Fruit fly (Drosophila melanogaster): ENCODE results near the gene CG9521.

CG9521 gene

dm6 chrX:14848755-14849354 lies 4.2 kb downstream of the CG9521 start, which contains the start of gene CG9522 (continued):
- peak; percentile 68 for TF ChIP-seq peb (GFP tag; IDR thresholded peaks at IDR 0.05)
- TF ChIP-seq lmd (GFP tag; IDR thresholded peaks at IDR 0.05), result peak; percentile 57
- TF ChIP-seq toy (GFP tag; IDR thresholded peaks at IDR 0.05), result 0 out of 2 replicates have a peak, but pooled peaks have one; percentile 21
- TF ChIP-seq CG11247 (GFP tag; IDR thresholded peaks at IDR 0.05), result peak; percentile 47; the same call in 1 of the 2 replicates
- TF ChIP-seq Kr (GFP tag; optimal IDR thresholded peaks at IDR 0.05), result no peak
- TF ChIP-seq Usf (GFP tag; optimal IDR thresholded peaks at IDR 0.05), result peak; percentile 35
- TF ChIP-seq CG3847 (GFP tag; IDR thresholded peaks at IDR 0.05), result peak; percentile 59
- peak; percentile 53 for TF ChIP-seq run (tag; optimal IDR thresholded peaks at IDR 0.05)
- peak; percentile 69 for TF ChIP-seq ap (GFP tag; IDR thresholded peaks at IDR 0.05)
- no peak for TF ChIP-seq CG34224 (GFP tag; IDR thresholded peaks at IDR 0.05; ENCODE audit: partially characterized antibody)
- TF ChIP-seq CG3065 (GFP tag; optimal IDR thresholded peaks at IDR 0.05), result no peak
- TF ChIP-seq CG4707 (GFP tag; optimal IDR thresholded peaks at IDR 0.05), result peak; percentile 68
- TF ChIP-seq CG1233 (GFP tag; optimal IDR thresholded peaks at IDR 0.05), result peak; percentile 65
- TF ChIP-seq CG5953 (GFP tag; IDR thresholded peaks at IDR 0.05), result peak; percentile 51; the same call in 1 of the 2 replicates
- TF ChIP-seq p53 (GFP tag; optimal IDR thresholded peaks at IDR 0.05), result no peak
- no peak for TF ChIP-seq Bdp1 (GFP tag; optimal IDR thresholded peaks at IDR 0.05)
- TF ChIP-seq Nf-YB (GFP tag; optimal IDR thresholded peaks at IDR 0.05), result peak; percentile 51
- TF ChIP-seq CG14050 (GFP tag; IDR thresholded peaks at IDR 0.05), result peak; percentile 34; the same call in 1 of the 3 replicates
- TF ChIP-seq hkb (optimal IDR thresholded peaks at IDR 0.05), result no peak
- peak; percentile 86 for TF ChIP-seq hkb (GFP tag; IDR thresholded peaks at IDR 0.05)
- TF ChIP-seq Trl (optimal IDR thresholded peaks at IDR 0.05), result no peak
- peak; percentile 50 for TF ChIP-seq Trl (GFP tag; optimal IDR thresholded peaks at IDR 0.05)
- peak; percentile 87 for TF ChIP-seq Awh (GFP tag; IDR thresholded peaks at IDR 0.05)

dm6 chrX:14846116-14846614 lies 6.9 kb downstream of the CG9521 start:
- TF ChIP-seq gsb-n (tag; optimal IDR thresholded peaks at IDR 0.05), result peak; percentile 72
- peak; percentile 68 for TF ChIP-seq CG10979 (tag; optimal IDR thresholded peaks at IDR 0.05)
- TF ChIP-seq Sox102F (GFP tag; optimal IDR thresholded peaks at IDR 0.05), result peak; percentile 5
- TF ChIP-seq CoRest (tag; optimal IDR thresholded peaks at IDR 0.05), result peak; percentile 10
- no peak for TF ChIP-seq B-H2 (GFP tag; optimal IDR thresholded peaks at IDR 0.05)
- no peak for TF ChIP-seq otp (GFP tag; IDR thresholded peaks at IDR 0.05)
- no peak for TF ChIP-seq CG17328 (GFP tag; IDR thresholded peaks at IDR 0.05)
- no peak for TF ChIP-seq lmd (GFP tag; IDR thresholded peaks at IDR 0.05)
- no peak for TF ChIP-seq crol (GFP tag; IDR thresholded peaks at IDR 0.05)
- no peak for TF ChIP-seq gsb (GFP tag; IDR thresholded peaks at IDR 0.05)
- no peak for TF ChIP-seq CG3838 (GFP tag; optimal IDR thresholded peaks at IDR 0.05)
- TF ChIP-seq gcm (GFP tag; optimal IDR thresholded peaks at IDR 0.05), result no peak
- no peak for TF ChIP-seq Kr (GFP tag; optimal IDR thresholded peaks at IDR 0.05)
- peak; percentile 36 for TF ChIP-seq CG10267 (tag; optimal IDR thresholded peaks at IDR 0.05)
- no peak for TF ChIP-seq al (GFP tag; IDR thresholded peaks at IDR 0.05)
- peak; percentile 39 for TF ChIP-seq nmo (GFP tag; optimal IDR thresholded peaks at IDR 0.05)
- no peak for TF ChIP-seq CG10565 (GFP tag; optimal IDR thresholded peaks at IDR 0.05)
- TF ChIP-seq CG6175 (GFP tag; IDR thresholded peaks at IDR 0.05), result no peak
- no peak for TF ChIP-seq gcm2 (GFP tag; optimal IDR thresholded peaks at IDR 0.05)
- no peak for TF ChIP-seq insv (GFP tag; optimal IDR thresholded peaks at IDR 0.05)
- no peak for TF ChIP-seq CG12236 (GFP tag; optimal IDR thresholded peaks at IDR 0.05)
- TF ChIP-seq CG2712 (tag; optimal IDR thresholded peaks at IDR 0.05), result peak; percentile 34
- TF ChIP-seq stc (GFP tag; IDR thresholded peaks at IDR 0.05), result no peak
- TF ChIP-seq ewg (GFP tag; optimal IDR thresholded peaks at IDR 0.05), result no peak
- no peak for TF ChIP-seq HmgD (GFP tag; optimal IDR thresholded peaks at IDR 0.05)
- no peak for TF ChIP-seq Hr3 (GFP tag; optimal IDR thresholded peaks at IDR 0.05)
- no peak for TF ChIP-seq odd (GFP tag; optimal IDR thresholded peaks at IDR 0.05)
- TF ChIP-seq CG12219 (GFP tag; optimal IDR thresholded peaks at IDR 0.05), result no peak
- TF ChIP-seq en (GFP tag; optimal IDR thresholded peaks at IDR 0.05), result no peak
- no peak for TF ChIP-seq sug (tag; optimal IDR thresholded peaks at IDR 0.05)
- TF ChIP-seq ash1 (GFP tag; optimal IDR thresholded peaks at IDR 0.05), result no peak

Measured in whole organism, embryonic.